Worm (Caenorhabditis elegans) whole organism, mixed stage, embryonic: ENCODE results near the gene F22F4.4.

Experiments
- M03D4.4 ChIP-seq: sonication (generic microtip); optimal IDR thresholded peaks from 2 replicates; lab custom pipeline; 2017; ENCODE audit warnings: mild to moderate bottlenecking, missing genetic modification characterization, missing compliant biosample characterization
- bed-3 ChIP-seq: fragments of 200-800 bp; sonication (Bioruptor generic); optimal IDR thresholded peaks from 3 replicates; lab custom pipeline; 2018; ENCODE audit warnings: mild to moderate bottlenecking, missing genetic modification characterization, moderate library complexity, missing compliant biosample characterization
- blmp-1 ChIP-seq: fragments of 150-350 bp; optimal IDR thresholded peaks from 2 replicates; lab custom pipeline; 2014; ENCODE audit warnings: missing biosample characterization, missing genetic modification characterization
- ceh-39 ChIP-seq: fragments of 150-350 bp; optimal IDR thresholded peaks from 2 replicates; lab custom pipeline; 2014; ENCODE audit warnings: missing biosample characterization, missing genetic modification characterization
- ceh-43 ChIP-seq: fragments of 200-800 bp; sonication (Bioruptor generic); optimal IDR thresholded peaks from 2 replicates; lab custom pipeline; 2018; ENCODE audit warnings: mild to moderate bottlenecking, missing genetic modification characterization, moderate library complexity, missing compliant biosample characterization
- ceh-83 ChIP-seq: fragments of 200-800 bp; sonication (Bioruptor generic); optimal IDR thresholded peaks from 2 replicates; lab custom pipeline; 2018; ENCODE audit warnings: mild to moderate bottlenecking, missing genetic modification characterization, missing compliant biosample characterization
- ces-1 ChIP-seq: fragments of 150-350 bp; optimal IDR thresholded peaks from 2 replicates; lab custom pipeline; 2014; ENCODE audit warnings: missing biosample characterization, missing genetic modification reagents, missing genetic modification characterization
- cnd-1 ChIP-seq: fragments of 200-800 bp; sonication (Bioruptor generic); optimal IDR thresholded peaks from 2 replicates; lab custom pipeline; 2018; ENCODE audit warnings: mild to moderate bottlenecking, missing genetic modification characterization, missing compliant biosample characterization
- drap-1 ChIP-seq: fragments of 200-800 bp; sonication (Bioruptor generic); optimal IDR thresholded peaks from 3 replicates; lab custom pipeline; 2018; ENCODE audit warnings: mild to moderate bottlenecking, missing genetic modification characterization, missing compliant biosample characterization
- elt-1 ChIP-seq: sonication (generic microtip); optimal IDR thresholded peaks from 2 replicates; lab custom pipeline; 2017; ENCODE audit warnings: missing genetic modification characterization, mild to moderate bottlenecking, missing compliant biosample characterization, antibody characterized with exemption, moderate library complexity, borderline replicate concordance; ENCODE audit not compliant: insufficient read depth
- elt-3 ChIP-seq: fragments of 150-350 bp; optimal IDR thresholded peaks from 2 replicates; lab custom pipeline; 2014; ENCODE audit warnings: missing biosample characterization, missing genetic modification characterization
- flh-1 ChIP-seq: fragments of 200-800 bp; sonication (Bioruptor generic); optimal IDR thresholded peaks from 2 replicates; lab custom pipeline; 2018; ENCODE audit warnings: mild to moderate bottlenecking, missing genetic modification characterization, moderate library complexity, missing compliant biosample characterization
- ham-2 ChIP-seq: fragments of 200-800 bp; sonication (Bioruptor generic); optimal IDR thresholded peaks from 2 replicates; lab custom pipeline; 2018; ENCODE audit warnings: mild to moderate bottlenecking, missing genetic modification characterization, missing compliant biosample characterization
- hlh-1 ChIP-seq: fragments of 150-350 bp; optimal IDR thresholded peaks from 2 replicates; lab custom pipeline; 2014; ENCODE audit warnings: missing biosample characterization, missing genetic modification reagents, missing genetic modification characterization
- lin-13 ChIP-seq: fragments of 150-350 bp; optimal IDR thresholded peaks from 2 replicates; lab custom pipeline; 2014; ENCODE audit warnings: missing biosample characterization, missing genetic modification characterization
- lin-32 ChIP-seq: fragments of 200-800 bp; sonication (Bioruptor generic); optimal IDR thresholded peaks from 2 replicates; lab custom pipeline; 2018; ENCODE audit warnings: mild to moderate bottlenecking, missing genetic modification characterization, missing compliant biosample characterization
- lsy-2 ChIP-seq: fragments of 150-350 bp; optimal IDR thresholded peaks from 2 replicates; lab custom pipeline; 2014; ENCODE audit warnings: missing biosample characterization, missing genetic modification characterization
- mab-5 ChIP-seq: fragments of 150-350 bp; optimal IDR thresholded peaks from 2 replicates; lab custom pipeline; 2014; ENCODE audit warnings: missing biosample characterization, missing genetic modification characterization
- mep-1 ChIP-seq: fragments of 150-350 bp; optimal IDR thresholded peaks from 2 replicates; lab custom pipeline; 2017; ENCODE audit warnings: missing biosample characterization, missing genetic modification reagents, missing genetic modification characterization, inconsistent platforms
- mls-2 ChIP-seq: sonication (generic microtip); optimal IDR thresholded peaks from 2 replicates; lab custom pipeline; 2016; ENCODE audit warnings: mild to moderate bottlenecking, missing genetic modification characterization, moderate library complexity, missing compliant biosample characterization
- nhr-12 ChIP-seq: fragments of 150-350 bp; optimal IDR thresholded peaks from 2 replicates; lab custom pipeline; 2014; ENCODE audit warnings: missing biosample characterization, missing genetic modification characterization
- nhr-2 ChIP-seq: fragments of 150-350 bp; optimal IDR thresholded peaks from 2 replicates; lab custom pipeline; 2014; ENCODE audit warnings: missing biosample characterization, missing genetic modification characterization
- nhr-237 ChIP-seq: fragments of 150-350 bp; optimal IDR thresholded peaks from 2 replicates; lab custom pipeline; 2014; ENCODE audit warnings: missing biosample characterization, missing genetic modification characterization
- nhr-28 ChIP-seq: fragments of 150-350 bp; optimal IDR thresholded peaks from 2 replicates; lab custom pipeline; 2014; ENCODE audit warnings: missing biosample characterization, missing genetic modification characterization
- nhr-76 ChIP-seq: sonication (generic microtip); optimal IDR thresholded peaks from 2 replicates; lab custom pipeline; 2017; ENCODE audit warnings: missing biosample characterization, missing genetic modification characterization
- pha-4 ChIP-seq: fragments of 150-350 bp; optimal IDR thresholded peaks from 2 replicates; lab custom pipeline; 2018; ENCODE audit warnings: missing biosample characterization, missing genetic modification reagents, missing genetic modification characterization
- sem-2 ChIP-seq: fragments of 200-800 bp; sonication (Bioruptor generic); optimal IDR thresholded peaks from 2 replicates; lab custom pipeline; 2018; ENCODE audit warnings: mild to moderate bottlenecking, missing genetic modification characterization, missing compliant biosample characterization
- snpc-4 ChIP-seq: fragments of 150-350 bp; optimal IDR thresholded peaks from 2 replicates; lab custom pipeline; 2014; ENCODE audit warnings: missing biosample characterization, missing genetic modification characterization
- sptf-1 ChIP-seq: sonication (generic microtip); optimal IDR thresholded peaks from 2 replicates; lab custom pipeline; 2017; ENCODE audit warnings: mild to moderate bottlenecking, missing genetic modification characterization, moderate library complexity, missing compliant biosample characterization
- tbx-8 ChIP-seq: fragments of 200-800 bp; sonication (Bioruptor generic); optimal IDR thresholded peaks from 2 replicates; lab custom pipeline; 2018; ENCODE audit warnings: mild to moderate bottlenecking, missing genetic modification characterization, moderate library complexity, missing compliant biosample characterization
- unc-120 ChIP-seq: sonication (generic microtip); optimal IDR thresholded peaks from 2 replicates; lab custom pipeline; 2017; ENCODE audit warnings: missing genetic modification characterization, missing compliant biosample characterization; ENCODE audit not compliant: poor library complexity, severe bottlenecking
- unc-39 ChIP-seq: fragments of 150-350 bp; optimal IDR thresholded peaks from 2 replicates; lab custom pipeline; 2014; ENCODE audit warnings: missing biosample characterization, missing genetic modification characterization
- unc-62 ChIP-seq: fragments of 150-350 bp; optimal IDR thresholded peaks from 2 replicates; lab custom pipeline; 2014; ENCODE audit warnings: missing biosample characterization, missing genetic modification reagents, missing genetic modification characterization
- zip-8 ChIP-seq: fragments of 150-350 bp; optimal IDR thresholded peaks from 2 replicates; lab custom pipeline; 2014; ENCODE audit warnings: missing biosample characterization, missing genetic modification characterization
- ztf-11 ChIP-seq: fragments of 150-350 bp; optimal IDR thresholded peaks from 2 replicates; lab custom pipeline; 2014; ENCODE audit warnings: missing biosample characterization, missing genetic modification characterization

F22F4.4 gene

ce11 chrX:5956130-5956529, 45.2 kb downstream of the F22F4.4 start:
- TF ChIP-seq lsy-2 (no peak), M03D4.4 (tag; lab: Kevin White, UChicago) (no peak), ces-1 (peak; percentile 39), nhr-2 (tag; lab: Kevin White, UChicago) (no peak), tbx-8 (no peak), snpc-4 (tag; lab: Kevin White, UChicago) (no peak), mab-5 (tag; lab: Kevin White, UChicago) (no peak), zip-8 (tag; lab: Kevin White, UChicago) (no peak), ceh-39 (no peak)

ce11 chrX:5953174-5953573, 48.2 kb downstream of the F22F4.4 start, which contains the start of the genes R07E4.5 and R07E4.3:
Gene R07E4.5 (minus strand): TSS chrX:5953174.
Gene R07E4.3 (plus strand): TSS chrX:5953458.
- TF ChIP-seq lin-13 (tag; lab: Kevin White, UChicago) (peak; percentile 56), unc-62 (GFP tag; lab: Kevin White, UChicago) (no peak), ceh-43 (GFP tag; lab: Kevin White, UChicago) (no peak), elt-3 (no peak), unc-120 (tag; lab: Kevin White, UChicago) (peak; percentile 50), blmp-1 (tag; lab: Kevin White, UChicago) (no peak), nhr-28 (tag; lab: Kevin White, UChicago) (no peak), pha-4 (tag; lab: Kevin White, UChicago) (peak; percentile 80), M03D4.4 (tag; lab: Kevin White, UChicago) (no peak), bed-3 (no peak), hlh-1 (tag; lab: Kevin White, UChicago) (peak; percentile 60), cnd-1 (tag; lab: Kevin White, UChicago) (no peak), ceh-83 (GFP tag; lab: Kevin White, UChicago) (no peak), elt-1 (no peak), ztf-11 (no peak), zip-8 (tag; lab: Kevin White, UChicago) (no peak), unc-39 (tag; lab: Kevin White, UChicago) (no peak), snpc-4 (tag; lab: Kevin White, UChicago) (no peak), mls-2 (tag; lab: Kevin White, UChicago) (peak; percentile 15), tbx-8 (no peak), sptf-1 (no peak), nhr-2 (tag; lab: Kevin White, UChicago) (no peak), lsy-2 (peak; percentile 71), nhr-76 (no peak), lin-32 (no peak), flh-1 (GFP tag; lab: Kevin White, UChicago) (no peak), nhr-12 (tag; lab: Kevin White, UChicago) (no peak), mab-5 (tag; lab: Kevin White, UChicago) (no peak), nhr-237 (tag; lab: Kevin White, UChicago) (peak; percentile 43), sem-2 (GFP tag; lab: Kevin White, UChicago) (no peak), ceh-39 (no peak), mep-1 (tag; lab: Kevin White, UChicago) (peak; percentile 93), ham-2 (GFP tag; lab: Kevin White, UChicago) (no peak), drap-1 (GFP tag; lab: Kevin White, UChicago) (no peak), ces-1 (peak; percentile 48)
- TF ChIP-seq, all 35 proteins: peak for 9
